Fruit fly (Drosophila melanogaster): Measurements from ENCODE around the gene CG5653.

The CG5653 gene

dm6 chr3L:8920710-8921109 is 45.5 kb downstream of the CG5653 start:
- TF ChIP-seq CG6175 (GFP tag; IDR thresholded peaks at IDR 0.05): no peak
- peak; percentile 64 for TF ChIP-seq Fer3 (tag; optimal IDR thresholded peaks at IDR 0.05)
- TF ChIP-seq oc (tag; optimal IDR thresholded peaks at IDR 0.05): peak; percentile 31
- no peak for TF ChIP-seq D19B (GFP tag; optimal IDR thresholded peaks at IDR 0.05)
- TF ChIP-seq CoRest (tag; optimal IDR thresholded peaks at IDR 0.05): peak; percentile 61
- peak; percentile 62; the same call in 1 of the 3 replicates for TF ChIP-seq H15 (GFP tag; IDR thresholded peaks at IDR 0.05)
- peak; percentile 60 for TF ChIP-seq nau (GFP tag; optimal IDR thresholded peaks at IDR 0.05)
- no peak for TF ChIP-seq pzg (GFP tag; optimal IDR thresholded peaks at IDR 0.05)
- no peak for TF ChIP-seq Lpt (GFP tag; optimal IDR thresholded peaks at IDR 0.05)
- peak; percentile 32 for TF ChIP-seq cato (GFP tag; optimal IDR thresholded peaks at IDR 0.05; ENCODE audit: borderline replicate concordance)
- TF ChIP-seq gcm2 (GFP tag; optimal IDR thresholded peaks at IDR 0.05): peak; percentile 35
- no peak; the same call in 1 of the 2 replicates for TF ChIP-seq GATAe (GFP tag; conservative IDR thresholded peaks at IDR 0.05)
- TF ChIP-seq HmgZ (tag; optimal IDR thresholded peaks at IDR 0.05): peak; percentile 2
- TF ChIP-seq BEAF-32 (GFP tag; optimal IDR thresholded peaks at IDR 0.05): no peak
- peak; percentile 67 for TF ChIP-seq caup (GFP tag; optimal IDR thresholded peaks at IDR 0.05; ENCODE audit: severe bottlenecking)
- peak; percentile 66; the same call in 1 of the 3 replicates for TF ChIP-seq gce (GFP tag; IDR thresholded peaks at IDR 0.05)
- TF ChIP-seq CG10274 (GFP tag; optimal IDR thresholded peaks at IDR 0.05): peak; percentile 45
- peak; percentile 68 for TF ChIP-seq sob (GFP tag; IDR thresholded peaks at IDR 0.05)
- peak; percentile 54 for TF ChIP-seq CG1529 (GFP tag; optimal IDR thresholded peaks at IDR 0.05)
- TF ChIP-seq salm (tag; optimal IDR thresholded peaks at IDR 0.05): peak; percentile 57
- TF ChIP-seq CG4617 (GFP tag; optimal IDR thresholded peaks at IDR 0.05; ENCODE audit: borderline replicate concordance): peak; percentile 15
- no peak for TF ChIP-seq Ets65A (GFP tag)
- TF ChIP-seq gsb (GFP tag; IDR thresholded peaks at IDR 0.05): no peak
- TF ChIP-seq jing (GFP tag; optimal IDR thresholded peaks at IDR 0.05): peak; percentile 51
- peak; percentile 18 for TF ChIP-seq Deaf1 (tag; optimal IDR thresholded peaks at IDR 0.05)
- peak; percentile 64 for TF ChIP-seq lilli (GFP tag; optimal IDR thresholded peaks at IDR 0.05)
- no peak for TF ChIP-seq TFAM (GFP tag; optimal IDR thresholded peaks at IDR 0.05)
- TF ChIP-seq HHEX (GFP tag; optimal IDR thresholded peaks at IDR 0.05): peak; percentile 71
- TF ChIP-seq gcm (GFP tag; optimal IDR thresholded peaks at IDR 0.05): peak; percentile 50
- peak; percentile 11 for TF ChIP-seq Sry-δ (GFP tag; optimal IDR thresholded peaks at IDR 0.05)
- TF ChIP-seq CG7745 (tag; optimal IDR thresholded peaks at IDR 0.05): no peak
- TF ChIP-seq hkb (optimal IDR thresholded peaks at IDR 0.05): no peak
- TF ChIP-seq hkb (GFP tag; IDR thresholded peaks at IDR 0.05): peak; percentile 77
- TF ChIP-seq CG7357 (GFP tag; IDR thresholded peaks at IDR 0.05): peak; percentile 52; the same call in 1 of the 3 replicates
- no peak for TF ChIP-seq CG10431 (GFP tag; optimal IDR thresholded peaks at IDR 0.05)
- no peak for TF ChIP-seq Spps (tag; optimal IDR thresholded peaks at IDR 0.05)
- TF ChIP-seq CG15011 (GFP tag; optimal IDR thresholded peaks at IDR 0.05): peak; percentile 36
- peak; percentile 52 for TF ChIP-seq CG12219 (GFP tag; optimal IDR thresholded peaks at IDR 0.05)
- peak; percentile 46 for TF ChIP-seq CG10654 (GFP tag; optimal IDR thresholded peaks at IDR 0.05)
- peak; percentile 51 for TF ChIP-seq Hsf (GFP tag; optimal IDR thresholded peaks at IDR 0.05)
- TF ChIP-seq NC2β (GFP tag; optimal IDR thresholded peaks at IDR 0.05): peak; percentile 26
- no peak for TF ChIP-seq sc (optimal IDR thresholded peaks at IDR 0.05)
- peak; percentile 15 for TF ChIP-seq sc (GFP tag; optimal IDR thresholded peaks at IDR 0.05)
- TF ChIP-seq corto (GFP tag; optimal IDR thresholded peaks at IDR 0.05): no peak
- peak; percentile 67 for TF ChIP-seq grau (tag; optimal IDR thresholded peaks at IDR 0.05)
- 0 out of 2 replicates have a peak, but pooled peaks have one; percentile 28 for TF ChIP-seq Taf1 (GFP tag; IDR thresholded peaks at IDR 0.05)
- TF ChIP-seq CG34376 (GFP tag; optimal IDR thresholded peaks at IDR 0.05): no peak
- TF ChIP-seq CG12942 (GFP tag; optimal IDR thresholded peaks at IDR 0.05): peak; percentile 21
- peak; percentile 84 for TF ChIP-seq CG12769 (tag; optimal IDR thresholded peaks at IDR 0.05)
- 0 out of 2 replicates have a peak, but pooled peaks have one; percentile 37 for TF ChIP-seq CG31224 (GFP tag; IDR thresholded peaks at IDR 0.05)
- no peak for TF ChIP-seq ash1 (GFP tag; optimal IDR thresholded peaks at IDR 0.05)
